Fruit fly (Drosophila melanogaster) whole organism, embryonic: ENCODE measurements around the gene Lcp65Ag3.

ENCODE experiments used
- Ada2b ChIP-seq: fragments of 200-800 bp; sonication (Bioruptor generic); IDR thresholded peaks from 2 replicates; pipeline ENCODE4 v1.3.6; 2022; ENCODE audit warnings: missing biosample characterization, missing genetic modification characterization
- B-H1 ChIP-seq: fragments of 200-800 bp; sonication (Bioruptor generic); IDR thresholded peaks from 3 replicates; pipeline ENCODE4 v1.3.6; 2022; ENCODE audit warnings: missing biosample characterization, missing genetic modification characterization
- Bteb2 ChIP-seq: fragments of 200-800 bp; sonication (Bioruptor generic); optimal IDR thresholded peaks from 2 replicates; lab custom pipeline; 2016; ENCODE audit warnings: missing biosample characterization, missing genetic modification characterization
- CG10321 ChIP-seq: fragments of 200-800 bp; sonication (Bioruptor generic); IDR thresholded peaks from 2 replicates; pipeline ENCODE4 v1.3.6; 2022; ENCODE audit warnings: missing biosample characterization, missing genetic modification characterization
- CG11093 ChIP-seq: fragments of 200-800 bp; sonication (Bioruptor generic); IDR thresholded peaks from 3 replicates; pipeline ENCODE4 v1.3.6; 2022; ENCODE audit warnings: missing biosample characterization, missing genetic modification characterization
- CG11560 ChIP-seq: fragments of 200-800 bp; sonication (Bioruptor generic); IDR thresholded peaks from 3 replicates; pipeline ENCODE4 v1.3.6; 2022; ENCODE audit warnings: missing biosample characterization, missing genetic modification characterization
- CG11723 ChIP-seq: fragments of 200-800 bp; sonication (Bioruptor generic); optimal IDR thresholded peaks from 2 replicates; lab custom pipeline; 2017; ENCODE audit warnings: missing biosample characterization, mild to moderate bottlenecking, missing genetic modification characterization
- CG12942 ChIP-seq: fragments of 200-800 bp; sonication (Bioruptor generic); optimal IDR thresholded peaks from 3 replicates; lab custom pipeline; 2016; ENCODE audit warnings: missing biosample characterization, missing genetic modification characterization
- CG13296 ChIP-seq: fragments of 200-800 bp; sonication (Bioruptor generic); optimal IDR thresholded peaks from 3 replicates; lab custom pipeline; 2018; ENCODE audit warnings: missing biosample characterization, mild to moderate bottlenecking, missing genetic modification characterization
- CG17802 ChIP-seq: fragments of 200-800 bp; sonication (Bioruptor generic); optimal IDR thresholded peaks from 2 replicates; lab custom pipeline; 2018; ENCODE audit warnings: missing biosample characterization, mild to moderate bottlenecking, missing genetic modification characterization, moderate library complexity
- CG2129 ChIP-seq: fragments of 200-800 bp; sonication (Bioruptor generic); IDR thresholded peaks from 2 replicates; pipeline ENCODE4 v1.3.6; 2022; ENCODE audit warnings: missing biosample characterization, missing genetic modification characterization; ENCODE audit not compliant: partially characterized antibody
- CG3407 ChIP-seq: fragments of 200-800 bp; sonication (Bioruptor generic); optimal IDR thresholded peaks from 2 replicates; lab custom pipeline; 2018; ENCODE audit warnings: missing biosample characterization, mild to moderate bottlenecking, missing genetic modification characterization
- CG34224 ChIP-seq: fragments of 200-800 bp; sonication (Bioruptor generic); IDR thresholded peaks from 3 replicates; pipeline ENCODE4 v1.3.6; 2022; ENCODE audit warnings: missing biosample characterization, missing genetic modification characterization; ENCODE audit not compliant: partially characterized antibody
- CG3838 ChIP-seq: fragments of 200-800 bp; sonication (Bioruptor generic); optimal IDR thresholded peaks from 3 replicates; lab custom pipeline; 2016; ENCODE audit warnings: missing biosample characterization, missing genetic modification characterization
- CG4617 ChIP-seq: fragments of 200-800 bp; sonication (Bioruptor generic); optimal IDR thresholded peaks from 3 replicates; lab custom pipeline; 2016; ENCODE audit warnings: missing biosample characterization, missing genetic modification characterization, borderline replicate concordance
- CG6654 ChIP-seq: fragments of 200-800 bp; sonication (Bioruptor generic); optimal IDR thresholded peaks from 2 replicates; lab custom pipeline; 2017; ENCODE audit warnings: missing biosample characterization, mild to moderate bottlenecking, missing genetic modification characterization
- CG6765 ChIP-seq: fragments of 200-800 bp; sonication (Bioruptor generic); optimal IDR thresholded peaks from 3 replicates; lab custom pipeline; 2017; ENCODE audit warnings: missing biosample characterization, mild to moderate bottlenecking, missing genetic modification characterization
- CG7271 ChIP-seq: fragments of 200-800 bp; sonication (Bioruptor generic); optimal IDR thresholded peaks from 2 replicates; lab custom pipeline; 2018; ENCODE audit warnings: missing biosample characterization, mild to moderate bottlenecking, missing genetic modification characterization, moderate library complexity
- CG8359 ChIP-seq: fragments of 200-800 bp; sonication (Bioruptor generic); optimal IDR thresholded peaks from 2 replicates; lab custom pipeline; 2017; ENCODE audit warnings: missing biosample characterization, mild to moderate bottlenecking, missing genetic modification characterization, borderline replicate concordance
- CG8478 ChIP-seq: fragments of >200 bp; optimal IDR thresholded peaks from 2 replicates; lab custom pipeline; 2018
- CG9215 ChIP-seq: fragments of 200-800 bp; sonication (Bioruptor generic); IDR thresholded peaks from 2 replicates; pipeline ENCODE4 v1.3.6; 2022; ENCODE audit warnings: missing biosample characterization, missing genetic modification characterization
- Dbx ChIP-seq: fragments of 200-800 bp; sonication (Bioruptor generic); IDR thresholded peaks from 3 replicates; pipeline ENCODE4 v1.3.6; 2022; ENCODE audit warnings: missing biosample characterization, missing genetic modification characterization
- Deaf1 ChIP-seq: fragments of 200-800 bp; optimal IDR thresholded peaks from 3 replicates; lab custom pipeline; 2019; ENCODE audit warnings: missing biosample characterization, mild to moderate bottlenecking, missing genetic modification characterization, moderate library complexity
- E2f2 ChIP-seq: fragments of 200-800 bp; sonication (Bioruptor generic); IDR thresholded peaks from 2 replicates; pipeline ENCODE4 v1.3.6; 2022; ENCODE audit warnings: missing biosample characterization, missing genetic modification characterization
- Gug ChIP-seq: fragments of 200-800 bp; sonication (Bioruptor generic); IDR thresholded peaks from 4 replicates; pipeline ENCODE4 v1.3.6; 2022; ENCODE audit warnings: missing biosample characterization, missing genetic modification characterization
- Mad ChIP-seq: fragments of 200-800 bp; sonication (Bioruptor generic); optimal IDR thresholded peaks from 2 replicates; lab custom pipeline; 2016; ENCODE audit warnings: missing biosample characterization, missing genetic modification characterization
- NC2β ChIP-seq: fragments of 200-800 bp; sonication (Bioruptor generic); optimal IDR thresholded peaks from 2 replicates; lab custom pipeline; 2016; ENCODE audit warnings: missing biosample characterization, missing genetic modification characterization
- Nf-YC ChIP-seq: fragments of 200-800 bp; optimal IDR thresholded peaks from 3 replicates; lab custom pipeline; 2019; ENCODE audit warnings: missing biosample characterization, mild to moderate bottlenecking, missing genetic modification characterization, moderate library complexity
- Oli ChIP-seq: fragments of 200-800 bp; sonication (Bioruptor generic); optimal IDR thresholded peaks from 2 replicates; lab custom pipeline; 2018; ENCODE audit warnings: missing biosample characterization, mild to moderate bottlenecking, missing genetic modification characterization, moderate library complexity
- Rfx ChIP-seq: fragments of 200-800 bp; sonication (Bioruptor generic); IDR thresholded peaks from 2 replicates; pipeline ENCODE4 v1.3.6; 2022; ENCODE audit warnings: missing biosample characterization, missing genetic modification characterization
- bab2 ChIP-seq: fragments of 200-800 bp; sonication (Bioruptor generic); optimal IDR thresholded peaks from 2 replicates; lab custom pipeline; 2016; ENCODE audit warnings: missing biosample characterization, missing genetic modification characterization
- bowl ChIP-seq: fragments of 200-800 bp; sonication (Bioruptor generic); IDR thresholded peaks from 2 replicates; pipeline ENCODE4 v1.3.6; 2022; ENCODE audit warnings: missing biosample characterization, missing genetic modification characterization
- cato ChIP-seq: fragments of 200-800 bp; sonication (Bioruptor generic); optimal IDR thresholded peaks from 2 replicates; lab custom pipeline; 2016; ENCODE audit warnings: missing biosample characterization, missing genetic modification characterization, borderline replicate concordance
- chinmo ChIP-seq: fragments of 200-800 bp; sonication (Bioruptor generic); IDR thresholded peaks from 4 replicates; pipeline ENCODE4 v1.3.6; 2022; ENCODE audit warnings: missing biosample characterization, missing genetic modification characterization; ENCODE audit not compliant: partially characterized antibody
- chm ChIP-seq: fragments of 200-800 bp; sonication (Bioruptor generic); IDR thresholded peaks from 2 replicates; pipeline ENCODE4 v1.3.6; 2022; ENCODE audit warnings: missing biosample characterization, missing genetic modification characterization
- dan ChIP-seq: fragments of 200-800 bp; sonication (Bioruptor generic); IDR thresholded peaks from 2 replicates; pipeline ENCODE4 v1.3.6; 2022; ENCODE audit warnings: missing biosample characterization, missing genetic modification characterization
- dimm ChIP-seq: fragments of 200-800 bp; sonication (Bioruptor generic); IDR thresholded peaks from 2 replicates; pipeline ENCODE4 v1.3.6; 2022; ENCODE audit warnings: missing biosample characterization, missing genetic modification characterization
- disco-r ChIP-seq: fragments of 200-800 bp; sonication (Bioruptor generic); optimal IDR thresholded peaks from 2 replicates; lab custom pipeline; 2016; ENCODE audit warnings: missing biosample characterization, missing genetic modification characterization
- dpn ChIP-seq, 2 experiments: fragments of 200-800 bp; sonication (Bioruptor generic); optimal IDR thresholded peaks; 3 replicates each; lab custom pipeline; 2016; ENCODE audit warnings: missing biosample characterization in 2 of 2, missing genetic modification characterization in 2 of 2
- gsb-n ChIP-seq: fragments of 200-800 bp; sonication (Bioruptor generic); optimal IDR thresholded peaks from 3 replicates; lab custom pipeline; 2018; ENCODE audit warnings: missing biosample characterization, mild to moderate bottlenecking, missing genetic modification characterization
- hbn ChIP-seq: fragments of 200-800 bp; sonication (Bioruptor generic); IDR thresholded peaks from 2 replicates; pipeline ENCODE4 v1.3.6; 2022; ENCODE audit warnings: missing biosample characterization, missing genetic modification characterization; ENCODE audit not compliant: partially characterized antibody
- kay ChIP-seq: fragments of 200-800 bp; sonication (Bioruptor generic); optimal IDR thresholded peaks from 2 replicates; lab custom pipeline; 2016; ENCODE audit warnings: missing biosample characterization, missing genetic modification characterization
- mirr ChIP-seq: fragments of 200-800 bp; sonication (Bioruptor generic); optimal IDR thresholded peaks from 3 replicates; lab custom pipeline; 2018; ENCODE audit warnings: missing biosample characterization, mild to moderate bottlenecking, missing genetic modification characterization
- pan ChIP-seq, 4 experiments: fragments of >200 bp in 3 of 4; fragments of 200-800 bp in 1 of 4; sonication (Bioruptor generic) in 1 of 4; optimal IDR thresholded peaks in 3 of 4; IDR thresholded peaks in 1 of 4; 2 replicates each; pipeline versions ENCODE4 v1.3.6 to Lab custom; 2017 to 2022; ENCODE audit warnings: missing biosample characterization in 2 of 4, missing genetic modification characterization in 2 of 4, mixed read lengths in 1 of 4
- pita ChIP-seq: fragments of 200-800 bp; sonication (Bioruptor generic); optimal IDR thresholded peaks from 2 replicates; lab custom pipeline; 2017; ENCODE audit warnings: missing biosample characterization, mild to moderate bottlenecking, missing genetic modification characterization
- rib ChIP-seq: fragments of 200-800 bp; sonication (Bioruptor generic); IDR thresholded peaks from 2 replicates; pipeline ENCODE4 v1.3.6; 2022; ENCODE audit warnings: missing biosample characterization, missing genetic modification characterization
- seq ChIP-seq: fragments of 200-800 bp; sonication (Bioruptor generic); IDR thresholded peaks from 2 replicates; pipeline ENCODE4 v1.3.6; 2022; ENCODE audit warnings: missing biosample characterization, missing genetic modification characterization
- sima ChIP-seq: fragments of 200-800 bp; sonication (Bioruptor generic); optimal IDR thresholded peaks from 2 replicates; lab custom pipeline; 2016; ENCODE audit warnings: missing biosample characterization, missing genetic modification characterization
- ssp ChIP-seq: fragments of 200-800 bp; sonication (Bioruptor generic); IDR thresholded peaks from 2 replicates; pipeline ENCODE4 v1.3.6; 2022; ENCODE audit warnings: missing biosample characterization, missing genetic modification characterization
- trem ChIP-seq: fragments of 200-800 bp; optimal IDR thresholded peaks from 3 replicates; lab custom pipeline; 2019; ENCODE audit warnings: missing biosample characterization, mild to moderate bottlenecking, missing genetic modification characterization, moderate library complexity

The Lcp65Ag3 gene

DNA sequence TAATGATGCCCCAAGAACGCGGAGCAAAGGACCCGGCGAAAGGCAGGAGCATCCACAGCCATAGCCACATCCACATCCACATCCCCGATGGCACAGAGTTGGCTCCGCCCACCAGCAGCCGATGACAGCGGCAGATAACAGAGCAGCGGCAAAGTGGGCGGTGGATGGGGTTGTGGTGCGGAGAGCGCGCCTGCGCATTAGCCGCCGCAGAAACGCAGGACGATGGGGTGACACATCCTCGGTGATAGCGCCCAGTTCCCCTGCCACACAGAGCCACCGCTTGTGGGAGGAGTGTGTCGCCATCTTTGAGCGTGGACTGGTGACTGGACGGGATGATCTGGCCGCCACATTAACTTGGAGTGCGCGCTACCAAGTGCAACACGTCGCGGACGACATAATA, 33.5 kb downstream of the Lcp65Ag3 start, which contains the start of gene Ets65A (continued):
- TF ChIP-seq CG3838 (GFP tag; lab: Kevin White, UChicago), result no peak
- TF ChIP-seq chinmo (GFP tag; lab: Robert Waterston, UW), result 0 out of 4 replicates have a peak, but pooled peaks have one; percentile 12
- peak; percentile 91 for TF ChIP-seq Nf-YC (tag; lab: Kevin White, UChicago)
- no peak for TF ChIP-seq Mad (GFP tag; lab: Kevin White, UChicago)
- TF ChIP-seq mirr (GFP tag; lab: Kevin White, UChicago), result no peak
- TF ChIP-seq CG11723 (GFP tag; lab: Kevin White, UChicago), result no peak
- no peak for TF ChIP-seq Bteb2 (GFP tag; lab: Kevin White, UChicago)
- no peak for TF ChIP-seq sima
- TF ChIP-seq Deaf1 (tag; lab: Kevin White, UChicago), result peak; percentile 34
- no peak for TF ChIP-seq CG6654 (GFP tag; lab: Kevin White, UChicago)
- no peak for TF ChIP-seq gsb-n (tag; lab: Kevin White, UChicago)
- TF ChIP-seq hbn, result no peak
- 0 out of 2 replicates have a peak, but pooled peaks have one; percentile 16 for TF ChIP-seq dan (GFP tag; lab: Robert Waterston, UW)
- no peak for TF ChIP-seq Gug (GFP tag; lab: Robert Waterston, UW)
- no peak for TF ChIP-seq chm
- TF ChIP-seq CG10321 (GFP tag; lab: Robert Waterston, UW), result no peak
- no peak for TF ChIP-seq ssp (GFP tag; lab: Robert Waterston, UW)
- TF ChIP-seq dimm (GFP tag; lab: Robert Waterston, UW), result no peak
- no peak for TF ChIP-seq B-H1 (GFP tag; lab: Robert Waterston, UW)
- no peak for TF ChIP-seq CG12942 (GFP tag; lab: Kevin White, UChicago)
- no peak for TF ChIP-seq CG3407
- TF ChIP-seq CG34224 (GFP tag; lab: Robert Waterston, UW), result no peak
- TF ChIP-seq CG11560 (tag; lab: Robert Waterston, UW), result 0 out of 3 replicates have a peak, but pooled peaks have one; percentile 28
- TF ChIP-seq dpn (GFP tag; optimal IDR thresholded peaks at IDR 0.05; lab: Kevin White, UChicago), result no peak
- TF ChIP-seq, all 482 proteins: peak for 13

- peak; percentile 96 for TF ChIP-seq CG9215 (GFP tag; lab: Robert Waterston, UW)
- peak; percentile 94 for TF ChIP-seq Ada2b (GFP tag; lab: Robert Waterston, UW)
- TF ChIP-seq pan (optimal IDR thresholded peaks at IDR 0.05; lab: Kevin White, UChicago), result no peak
- TF ChIP-seq pan (GFP tag; optimal IDR thresholded peaks at IDR 0.05 in 1 of 2, IDR thresholded peaks at IDR 0.05 in 1 of 2), result peak in 1 of 2 experiments; percentile 96
- peak; percentile 57; the same call in 1 of the 2 replicates for TF ChIP-seq CG10321 (GFP tag; lab: Robert Waterston, UW)
- peak; percentile 63 for TF ChIP-seq CG2129
- TF ChIP-seq Rfx (GFP tag; lab: Robert Waterston, UW), result peak; percentile 99
- peak; percentile 95 for TF ChIP-seq Oli (tag; lab: Kevin White, UChicago)
- peak; percentile 94 for TF ChIP-seq CG7271
- peak; percentile 74 for TF ChIP-seq CG6765 (GFP tag; lab: Kevin White, UChicago)
- TF ChIP-seq CG4617 (GFP tag; lab: Kevin White, UChicago), result peak; percentile 97
- TF ChIP-seq bowl (GFP tag; lab: Robert Waterston, UW), result peak; percentile 81
- peak; percentile 95 for TF ChIP-seq trem (tag; lab: Kevin White, UChicago)
- peak; percentile 65 for TF ChIP-seq NC2β (GFP tag; lab: Kevin White, UChicago)
- TF ChIP-seq seq (GFP tag; lab: Robert Waterston, UW), result peak; percentile 86
- TF ChIP-seq rib (GFP tag; lab: Robert Waterston, UW), result peak; percentile 93
- TF ChIP-seq Dbx (GFP tag; lab: Robert Waterston, UW), result peak; percentile 98
- peak; percentile 67 for TF ChIP-seq CG8359
- TF ChIP-seq bab2 (GFP tag; lab: Kevin White, UChicago), result peak; percentile 88
- TF ChIP-seq CG13296 (GFP tag; lab: Kevin White, UChicago), result peak; percentile 86
- peak; percentile 92 for TF ChIP-seq kay (GFP tag; lab: Kevin White, UChicago)
- no peak for TF ChIP-seq pita (GFP tag; lab: Kevin White, UChicago)
- TF ChIP-seq cato (GFP tag; lab: Kevin White, UChicago), result peak; percentile 94
- TF ChIP-seq disco-r, result peak; percentile 5
- TF ChIP-seq E2f2 (GFP tag; lab: Robert Waterston, UW), result peak; percentile 84
- peak; percentile 97 for TF ChIP-seq CG11093 (GFP tag; lab: Robert Waterston, UW)
- no peak for TF ChIP-seq CG8478 (lab: Kevin White, UChicago)
- TF ChIP-seq CG17802 (tag; lab: Kevin White, UChicago), result peak; percentile 84
These were observed 36.1 kb downstream of the Lcp65Ag3 start, which contains the start of the genes CG10467 and loj for dm6 chr3L:6094697-6095096. CG10467 (minus strand) TSS chr3L:6094747. loj (plus strand) TSS chr3L:6094987.
